Fruit fly (Drosophila melanogaster) S2 (cell line): ENCODE measurements around the gene Ant2.

Experiments
- CG8478 ChIP-seq: fragments of >200 bp; optimal IDR thresholded peaks from 2 replicates; lab custom pipeline; 2018
- CTCF ChIP-seq, 2 experiments: fragments of >200 bp; optimal IDR thresholded peaks; 2 replicates each; lab custom pipeline; 2018

DNA sequence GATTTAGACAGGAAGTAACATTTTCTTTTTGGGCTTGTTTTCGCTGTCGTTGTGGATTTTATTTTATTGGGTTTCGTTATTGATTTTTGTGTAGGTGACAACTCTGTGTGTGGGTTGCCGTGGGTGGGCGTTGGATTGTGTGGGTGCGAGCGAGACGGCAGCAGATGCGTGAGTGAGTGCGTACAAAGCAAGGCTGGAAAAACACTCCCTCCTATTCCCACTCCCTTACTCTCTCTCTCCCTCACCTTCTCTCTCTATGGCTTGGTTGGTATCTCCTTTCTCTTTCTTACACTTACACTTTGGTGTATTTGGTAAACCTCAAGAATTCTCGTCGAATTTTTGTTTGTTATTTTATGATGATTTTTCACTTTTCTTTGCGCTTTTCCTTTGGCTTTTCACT, 35.4 kb upstream of the Ant2 start:
- TF ChIP-seq CG8478 (lab: Kevin White, UChicago) (no peak), CTCF (optimal IDR thresholded peaks at IDR 0.05; lab: Kevin White, UChicago) (no peak)
